Worm (Caenorhabditis elegans) whole organism, L3 larva: ENCODE measurements around the gene col-151.

ENCODE experiments used
- R02D3.7 ChIP-seq: fragments of 150-350 bp; optimal IDR thresholded peaks from 2 replicates; lab custom pipeline; 2014; ENCODE audit warnings: missing biosample characterization, missing genetic modification characterization
- ZK546.5 ChIP-seq: sonication (generic microtip); optimal IDR thresholded peaks from 2 replicates; lab custom pipeline; 2017; ENCODE audit warnings: missing biosample characterization, missing genetic modification characterization
- ama-1 ChIP-seq: fragments of 150-350 bp; optimal IDR thresholded peaks from 2 replicates; lab custom pipeline; 2018
- ceh-16 ChIP-seq: sonication (generic microtip); optimal IDR thresholded peaks from 2 replicates; lab custom pipeline; 2017; ENCODE audit warnings: missing biosample characterization, missing genetic modification characterization
- ceh-28 ChIP-seq: fragments of 150-350 bp; optimal IDR thresholded peaks from 2 replicates; lab custom pipeline; 2014; ENCODE audit warnings: missing biosample characterization, missing genetic modification reagents, missing genetic modification characterization
- ceh-82 ChIP-seq: fragments of 150-350 bp; optimal IDR thresholded peaks from 2 replicates; lab custom pipeline; 2014; ENCODE audit warnings: missing biosample characterization, missing genetic modification characterization
- ceh-9 ChIP-seq: sonication (generic microtip); optimal IDR thresholded peaks from 2 replicates; lab custom pipeline; 2018; ENCODE audit warnings: missing biosample characterization, missing genetic modification characterization
- egl-5 ChIP-seq: fragments of 150-350 bp; optimal IDR thresholded peaks from 2 replicates; lab custom pipeline; 2017; ENCODE audit warnings: missing biosample characterization, missing genetic modification reagents, missing genetic modification characterization, inconsistent platforms
- elt-1 ChIP-seq: fragments of 150-350 bp; optimal IDR thresholded peaks from 2 replicates; lab custom pipeline; 2014; ENCODE audit warnings: missing biosample characterization, missing genetic modification characterization
- elt-2 ChIP-seq: sonication (generic microtip); optimal IDR thresholded peaks from 2 replicates; lab custom pipeline; 2016; ENCODE audit warnings: missing genetic modification reagents, mild to moderate bottlenecking, missing genetic modification characterization, missing compliant biosample characterization
- elt-3 ChIP-seq, 3 experiments: fragments of 150-350 bp in 1 of 3; sonication (generic microtip) in 2 of 3; optimal IDR thresholded peaks; 2 replicates in 2 of 3; 4 replicates in 1 of 3; lab custom pipeline; 2014 to 2017; ENCODE audit warnings: missing biosample characterization in 3 of 3, missing genetic modification characterization in 3 of 3
- eor-1 ChIP-seq, 2 experiments: fragments of 150-350 bp; optimal IDR thresholded peaks; 2 replicates each; lab custom pipeline; 2014 to 2018; ENCODE audit warnings: missing biosample characterization in 2 of 2, missing genetic modification characterization in 2 of 2
- fkh-10 ChIP-seq: sonication (generic microtip); optimal IDR thresholded peaks from 2 replicates; lab custom pipeline; 2017; ENCODE audit warnings: missing biosample characterization, missing genetic modification reagents, missing genetic modification characterization
- hmg-11 ChIP-seq: sonication (generic microtip); optimal IDR thresholded peaks from 2 replicates; lab custom pipeline; 2016; ENCODE audit warnings: missing genetic modification characterization, missing compliant biosample characterization
- jun-1 ChIP-seq: fragments of 150-350 bp; optimal IDR thresholded peaks from 2 replicates; lab custom pipeline; 2014; ENCODE audit warnings: missing biosample characterization, missing genetic modification reagents, missing genetic modification characterization
- lin-15B ChIP-seq: fragments of 150-350 bp; optimal IDR thresholded peaks from 2 replicates; lab custom pipeline; 2014; ENCODE audit warnings: missing biosample characterization, missing genetic modification characterization
- lin-39 ChIP-seq: fragments of 150-350 bp; optimal IDR thresholded peaks from 2 replicates; lab custom pipeline; 2018; ENCODE audit warnings: missing biosample characterization, missing genetic modification reagents, missing genetic modification characterization
- lsy-12 ChIP-seq: sonication (generic microtip); optimal IDR thresholded peaks from 2 replicates; lab custom pipeline; 2016; ENCODE audit warnings: mild to moderate bottlenecking, missing genetic modification characterization, missing compliant biosample characterization
- mml-1 ChIP-seq: fragments of 150-350 bp; sonication (generic microtip); optimal IDR thresholded peaks from 3 replicates; lab custom pipeline; 2014; ENCODE audit warnings: missing biosample characterization, missing genetic modification characterization
- nfya-1 ChIP-seq: sonication (generic microtip); optimal IDR thresholded peaks from 2 replicates; lab custom pipeline; 2017; ENCODE audit warnings: missing genetic modification characterization, mild to moderate bottlenecking, missing compliant biosample characterization, antibody characterized with exemption, moderate library complexity; ENCODE audit not compliant: insufficient read depth
- nhr-12 ChIP-seq: fragments of 150-350 bp; optimal IDR thresholded peaks from 2 replicates; lab custom pipeline; 2014; ENCODE audit warnings: missing biosample characterization, missing genetic modification characterization
- nhr-23 ChIP-seq: fragments of 150-350 bp; optimal IDR thresholded peaks from 2 replicates; lab custom pipeline; 2014; ENCODE audit warnings: missing biosample characterization, missing genetic modification reagents, missing genetic modification characterization
- nhr-25 ChIP-seq: sonication (generic microtip); optimal IDR thresholded peaks from 2 replicates; lab custom pipeline; 2017; ENCODE audit warnings: missing biosample characterization, missing genetic modification characterization
- nhr-28 ChIP-seq: fragments of 150-350 bp; optimal IDR thresholded peaks from 2 replicates; lab custom pipeline; 2014; ENCODE audit warnings: missing biosample characterization, missing genetic modification characterization
- nhr-43 ChIP-seq: sonication (generic microtip); optimal IDR thresholded peaks from 2 replicates; lab custom pipeline; 2016; ENCODE audit warnings: mild to moderate bottlenecking, missing genetic modification characterization, missing compliant biosample characterization; ENCODE audit not compliant: poor library complexity, severe bottlenecking
- nhr-67 ChIP-seq: fragments of 150-350 bp; optimal IDR thresholded peaks from 2 replicates; lab custom pipeline; 2014; ENCODE audit warnings: missing biosample characterization, missing genetic modification characterization
- nhr-76 ChIP-seq: fragments of 150-350 bp; sonication (generic microtip); optimal IDR thresholded peaks from 5 replicates; lab custom pipeline; 2014; ENCODE audit warnings: missing biosample characterization, missing genetic modification characterization
- nhr-77 ChIP-seq: fragments of 150-350 bp; optimal IDR thresholded peaks from 2 replicates; lab custom pipeline; 2014; ENCODE audit warnings: missing biosample characterization, missing genetic modification characterization
- pha-4 ChIP-seq: fragments of 150-350 bp; optimal IDR thresholded peaks from 2 replicates; lab custom pipeline; 2014; ENCODE audit warnings: missing biosample characterization, missing genetic modification reagents, missing genetic modification characterization
- pqm-1 ChIP-seq: fragments of 150-350 bp; optimal IDR thresholded peaks from 2 replicates; lab custom pipeline; 2017; ENCODE audit warnings: missing biosample characterization, missing genetic modification characterization, inconsistent platforms
- sea-2 ChIP-seq: fragments of 150-350 bp; sonication (generic microtip); optimal IDR thresholded peaks from 4 replicates; lab custom pipeline; 2014; ENCODE audit warnings: missing biosample characterization, missing genetic modification reagents, missing genetic modification characterization
- skn-1 ChIP-seq: fragments of 150-350 bp; optimal IDR thresholded peaks from 2 replicates; lab custom pipeline; 2014; ENCODE audit warnings: missing biosample characterization, missing genetic modification characterization
- snpc-4 ChIP-seq: fragments of 150-350 bp; optimal IDR thresholded peaks from 2 replicates; lab custom pipeline; 2014; ENCODE audit warnings: missing biosample characterization, missing genetic modification characterization
- tbx-2 ChIP-seq: sonication (generic microtip); optimal IDR thresholded peaks from 2 replicates; lab custom pipeline; 2016; ENCODE audit warnings: mild to moderate bottlenecking, missing genetic modification characterization, missing compliant biosample characterization
- unc-39 ChIP-seq: sonication (generic microtip); optimal IDR thresholded peaks from 4 replicates; lab custom pipeline; 2017; ENCODE audit warnings: missing biosample characterization, missing genetic modification characterization
- unc-62 ChIP-seq: fragments of 150-350 bp; sonication (generic microtip); optimal IDR thresholded peaks from 4 replicates; lab custom pipeline; 2014; ENCODE audit warnings: missing biosample characterization, missing genetic modification reagents, missing genetic modification characterization
- zag-1 ChIP-seq: fragments of 150-350 bp; optimal IDR thresholded peaks from 2 replicates; lab custom pipeline; 2014; ENCODE audit warnings: missing biosample characterization, missing genetic modification characterization
- ztf-4 ChIP-seq: fragments of 150-350 bp; optimal IDR thresholded peaks from 2 replicates; lab custom pipeline; 2014; ENCODE audit warnings: missing biosample characterization, missing genetic modification characterization

Gene col-151

DNA sequence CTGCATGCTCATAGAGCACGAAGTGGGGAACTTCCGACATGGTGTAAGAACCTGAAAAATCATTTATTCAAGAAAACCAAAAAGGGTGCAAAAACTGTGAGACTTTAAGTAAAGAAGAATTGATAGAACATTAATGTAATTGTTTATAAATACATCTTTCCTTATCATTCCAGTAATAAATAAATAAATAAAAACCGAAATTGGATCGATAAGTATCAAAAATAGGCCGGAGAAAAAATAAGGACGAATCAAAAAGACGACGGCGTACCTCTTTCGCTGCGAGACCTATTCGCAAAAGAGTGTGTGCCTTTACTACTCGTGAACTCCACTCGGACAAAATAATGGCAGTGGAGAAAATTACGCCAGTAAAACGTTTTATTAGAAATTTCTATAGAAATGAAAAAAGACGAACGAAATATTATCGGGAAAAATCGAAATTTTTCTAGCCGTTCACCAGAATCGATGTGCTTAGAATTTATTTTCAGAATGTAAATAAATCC lies 42.0 kb downstream of the col-151 start, which contains the start of gene nol-56:
Gene nol-56, minus strand, starts transcription at position 51 of the 500 bp plus-strand sequence.
- TF ChIP-seq hmg-11 = peak; percentile 80
- TF ChIP-seq ceh-9 (tag; lab: Kevin White, UChicago) = no peak
- peak; percentile 93 for TF ChIP-seq lin-15B
- TF ChIP-seq mml-1 (tag; lab: Kevin White, UChicago) = no peak
- peak; percentile 58 for TF ChIP-seq elt-2
- TF ChIP-seq lsy-12 (tag; lab: Kevin White, UChicago) = peak; percentile 66
- peak; percentile 80 for TF ChIP-seq snpc-4
- no peak for TF ChIP-seq unc-62 (GFP tag; lab: Kevin White, UChicago)
- no peak for TF ChIP-seq elt-3 (tag; optimal IDR thresholded peaks at IDR 0.05; lab: Kevin White, UChicago)
- no peak for TF ChIP-seq ceh-82 (tag; lab: Kevin White, UChicago)
- no peak for TF ChIP-seq sea-2
- TF ChIP-seq elt-1 (tag; lab: Kevin White, UChicago) = no peak
- peak; percentile 5 for TF ChIP-seq ztf-4 (tag; lab: Kevin White, UChicago)
- peak; percentile 93 for TF ChIP-seq pha-4 (tag; lab: Kevin White, UChicago)
- TF ChIP-seq unc-39 (tag; lab: Kevin White, UChicago) = no peak
- TF ChIP-seq pqm-1 (tag; lab: Kevin White, UChicago) = peak; percentile 34
- TF ChIP-seq ceh-16 (tag; lab: Kevin White, UChicago) = no peak
- peak; percentile 4 for TF ChIP-seq R02D3.7 (tag; lab: Kevin White, UChicago)
- peak; percentile 77 for TF ChIP-seq nhr-43 (tag; lab: Kevin White, UChicago)
- TF ChIP-seq nhr-76 = no peak
- TF ChIP-seq ZK546.5 = no peak
- TF ChIP-seq nfya-1 (tag; lab: Kevin White, UChicago) = peak; percentile 90
- peak; percentile 43 for TF ChIP-seq fkh-10
- peak; percentile 61 for TF ChIP-seq ceh-28 (tag; lab: Kevin White, UChicago)
- no peak for TF ChIP-seq eor-1 (tag; optimal IDR thresholded peaks at IDR 0.05; lab: Kevin White, UChicago)
- TF ChIP-seq nhr-67 (tag; lab: Kevin White, UChicago) = no peak
- TF ChIP-seq lin-39 (tag; lab: Kevin White, UChicago) = peak; percentile 86
- TF ChIP-seq ama-1 (lab: Kevin White, UChicago) = peak; percentile 37
- peak; percentile 14 for TF ChIP-seq skn-1 (tag; lab: Kevin White, UChicago)
- peak; percentile 16 for TF ChIP-seq jun-1
- no peak for TF ChIP-seq tbx-2 (tag; lab: Kevin White, UChicago)
- peak; percentile 70 for TF ChIP-seq nhr-25 (tag; lab: Kevin White, UChicago)
- TF ChIP-seq egl-5 (tag; lab: Kevin White, UChicago) = peak; percentile 81
- no peak for TF ChIP-seq nhr-28 (tag; lab: Kevin White, UChicago)
- TF ChIP-seq nhr-23 = peak; percentile 93

DNA sequence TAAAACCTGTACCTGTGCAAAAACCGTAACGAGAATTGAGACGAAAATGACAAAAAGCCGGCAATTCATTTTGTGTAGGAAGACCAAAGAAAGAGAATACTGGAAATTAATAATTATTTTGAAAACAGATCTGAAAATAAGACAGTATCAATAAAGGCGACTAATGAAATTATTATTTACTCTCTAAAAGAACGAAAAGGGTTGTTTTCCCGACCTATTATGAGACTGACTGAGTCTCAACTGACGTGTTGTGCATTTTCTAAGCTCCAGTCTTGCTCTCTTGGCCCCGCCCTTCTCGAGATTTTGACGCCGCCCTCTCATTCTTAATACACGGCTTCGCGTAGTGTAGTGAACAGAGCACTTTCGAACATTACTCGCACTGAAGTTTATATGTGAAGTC lies 45.0 kb downstream of the col-151 start, which contains the start of gene K07C5.9:
Gene K07C5.9, minus strand, starts transcription at position 101 of the 400 bp plus-strand sequence.
- TF ChIP-seq snpc-4 = no peak
- TF ChIP-seq nhr-12 (tag; lab: Kevin White, UChicago) = no peak
- no peak for TF ChIP-seq ceh-9 (tag; lab: Kevin White, UChicago)
- TF ChIP-seq zag-1 = no peak
- TF ChIP-seq nfya-1 (tag; lab: Kevin White, UChicago) = no peak
- TF ChIP-seq unc-39 (tag; lab: Kevin White, UChicago) = no peak
- no peak for TF ChIP-seq hmg-11
- no peak for TF ChIP-seq lin-15B
- TF ChIP-seq ZK546.5 = no peak
- TF ChIP-seq R02D3.7 (tag; lab: Kevin White, UChicago) = no peak
- TF ChIP-seq lsy-12 (tag; lab: Kevin White, UChicago) = no peak
- TF ChIP-seq sea-2 = no peak
- no peak for TF ChIP-seq nhr-77 (tag; lab: Kevin White, UChicago)
- no peak for TF ChIP-seq lin-39 (tag; lab: Kevin White, UChicago)
- no peak for TF ChIP-seq fkh-10
- TF ChIP-seq ceh-82 (tag; lab: Kevin White, UChicago) = no peak
- no peak for TF ChIP-seq nhr-28 (tag; lab: Kevin White, UChicago)
- TF ChIP-seq, all 47 proteins: peak for 0
